Worm (Caenorhabditis elegans) whole organism, L4 larva: Measurements from ENCODE around the gene F56A11.5.

ENCODE experiments used
- F10B5.3 ChIP-seq: sonication (generic microtip); optimal IDR thresholded peaks from 2 replicates; lab custom pipeline; 2016; ENCODE audit warnings: mild to moderate bottlenecking, missing genetic modification characterization, missing compliant biosample characterization
- F26F4.8 ChIP-seq: fragments of 200-800 bp; sonication (Bioruptor generic); conservative IDR thresholded peaks from 2 replicates; pipeline ENCODE4 v1.3.6; 2022; ENCODE audit warnings: missing genetic modification characterization, missing compliant biosample characterization
- Y5F2A.4 ChIP-seq: fragments of 200-800 bp; sonication (Bioruptor generic); optimal IDR thresholded peaks from 2 replicates; lab custom pipeline; 2018; ENCODE audit warnings: mild to moderate bottlenecking, missing genetic modification characterization, missing compliant biosample characterization
- aha-1 ChIP-seq: fragments of 150-350 bp; peaks from one replicate; lab custom pipeline; 2014; ENCODE audit warnings: missing biosample characterization, missing genetic modification characterization
- arid-1 ChIP-seq: fragments of 200-800 bp; sonication (Bioruptor generic); conservative IDR thresholded peaks from 2 replicates; pipeline ENCODE4 v1.3.6; 2022; ENCODE audit warnings: missing genetic modification reagents, missing genetic modification characterization, missing compliant biosample characterization
- ceh-20 ChIP-seq: fragments of 200-800 bp; sonication (Bioruptor generic); IDR thresholded peaks from 2 replicates; pipeline ENCODE4 v1.3.6; 2022; ENCODE audit warnings: missing genetic modification reagents, missing genetic modification characterization, missing compliant biosample characterization
- ctbp-1 ChIP-seq: fragments of 200-800 bp; sonication (Bioruptor generic); IDR thresholded peaks from 2 replicates; pipeline ENCODE4 v1.3.6; 2022; ENCODE audit warnings: missing genetic modification reagents, missing genetic modification characterization, missing compliant biosample characterization
- daf-12 ChIP-seq: fragments of 150-350 bp; optimal IDR thresholded peaks from 2 replicates; lab custom pipeline; 2014; ENCODE audit warnings: missing biosample characterization, missing genetic modification reagents, missing genetic modification characterization
- daf-16 ChIP-seq, 3 experiments: sonication (generic microtip); optimal IDR thresholded peaks; 2 replicates each; lab custom pipeline; 2016 to 2017; ENCODE audit warnings: missing genetic modification characterization in 3 of 3, missing genetic modification reagents in 3 of 3, mild to moderate bottlenecking in 2 of 3, missing compliant biosample characterization in 2 of 3, missing biosample characterization in 1 of 3, moderate library complexity in 1 of 3
- daf-19 ChIP-seq: fragments of 200-800 bp; sonication (Bioruptor generic); conservative IDR thresholded peaks from 2 replicates; pipeline ENCODE4 v1.3.6; 2022; ENCODE audit warnings: missing genetic modification characterization, missing compliant biosample characterization
- dmd-6 ChIP-seq: fragments of 200-800 bp; sonication (Bioruptor generic); IDR thresholded peaks from 2 replicates; pipeline ENCODE4 v1.3.6; 2022; ENCODE audit warnings: missing genetic modification reagents, missing genetic modification characterization, missing compliant biosample characterization
- duxl-1 ChIP-seq: sonication (generic microtip); optimal IDR thresholded peaks from 2 replicates; lab custom pipeline; 2016; ENCODE audit warnings: mild to moderate bottlenecking, missing genetic modification characterization, moderate library complexity, missing compliant biosample characterization; ENCODE audit not compliant: poor library complexity
- dve-1 ChIP-seq: sonication (generic microtip); optimal IDR thresholded peaks from 2 replicates; lab custom pipeline; 2017; ENCODE audit warnings: antibody characterized with exemption, mild to moderate bottlenecking, missing genetic modification characterization, missing compliant biosample characterization; ENCODE audit not compliant: insufficient read depth
- fkh-10 ChIP-seq: fragments of 150-350 bp; optimal IDR thresholded peaks from 2 replicates; lab custom pipeline; 2014; ENCODE audit warnings: missing biosample characterization, missing genetic modification reagents, missing genetic modification characterization
- gei-8 ChIP-seq: fragments of 200-800 bp; sonication (Bioruptor generic); optimal IDR thresholded peaks from 2 replicates; lab custom pipeline; 2018; ENCODE audit warnings: mild to moderate bottlenecking, missing genetic modification characterization, missing compliant biosample characterization
- jun-1 ChIP-seq: fragments of 150-350 bp; optimal IDR thresholded peaks from 2 replicates; lab custom pipeline; 2014; ENCODE audit warnings: missing biosample characterization, missing genetic modification reagents, missing genetic modification characterization
- lin-1 ChIP-seq: fragments of 200-800 bp; sonication (Bioruptor generic); IDR thresholded peaks from 2 replicates; pipeline ENCODE4 v1.3.6; 2022; ENCODE audit warnings: missing genetic modification reagents, missing genetic modification characterization, missing compliant biosample characterization
- lin-29 ChIP-seq: fragments of 200-800 bp; sonication (Bioruptor generic); IDR thresholded peaks from 2 replicates; pipeline ENCODE4 v1.3.6; 2022; ENCODE audit warnings: missing genetic modification reagents, missing genetic modification characterization, missing compliant biosample characterization
- mdl-1 ChIP-seq, 2 experiments: fragments of 150-350 bp in 1 of 2; sonication (generic microtip) in 1 of 2; optimal IDR thresholded peaks; 2 replicates each; lab custom pipeline; 2014 to 2017; ENCODE audit warnings: missing biosample characterization in 2 of 2, missing genetic modification characterization in 2 of 2
- mxl-2 ChIP-seq: fragments of 200-800 bp; sonication (Bioruptor generic); conservative IDR thresholded peaks from 2 replicates; pipeline ENCODE4 v1.3.6; 2022; ENCODE audit warnings: missing genetic modification reagents, missing genetic modification characterization, missing compliant biosample characterization
- mxl-3 ChIP-seq: fragments of 200-800 bp; sonication (Bioruptor generic); optimal IDR thresholded peaks from 2 replicates; lab custom pipeline; 2018; ENCODE audit warnings: mild to moderate bottlenecking, missing genetic modification characterization, missing compliant biosample characterization
- nhr-11 ChIP-seq: fragments of 150-350 bp; optimal IDR thresholded peaks from 2 replicates; lab custom pipeline; 2014; ENCODE audit warnings: missing biosample characterization, missing genetic modification characterization
- nhr-111 ChIP-seq: fragments of 200-800 bp; sonication (Bioruptor generic); optimal IDR thresholded peaks from 2 replicates; lab custom pipeline; 2018; ENCODE audit warnings: mild to moderate bottlenecking, missing genetic modification characterization, missing compliant biosample characterization
- nhr-25 ChIP-seq: sonication (generic microtip); optimal IDR thresholded peaks from 2 replicates; lab custom pipeline; 2017; ENCODE audit warnings: missing genetic modification characterization, mild to moderate bottlenecking, missing compliant biosample characterization, antibody characterized with exemption, moderate library complexity, borderline replicate concordance; ENCODE audit not compliant: insufficient read depth
- nhr-48 ChIP-seq: sonication (generic microtip); optimal IDR thresholded peaks from 2 replicates; lab custom pipeline; 2016; ENCODE audit warnings: mild to moderate bottlenecking, missing genetic modification characterization, missing compliant biosample characterization
- nhr-6 ChIP-seq: fragments of 150-350 bp; optimal IDR thresholded peaks from 2 replicates; lab custom pipeline; 2014; ENCODE audit warnings: missing biosample characterization, missing genetic modification characterization
- nhr-77 ChIP-seq: fragments of 150-350 bp; optimal IDR thresholded peaks from 2 replicates; lab custom pipeline; 2014; ENCODE audit warnings: missing biosample characterization, missing genetic modification characterization
- rbr-2 ChIP-seq: sonication (generic microtip); optimal IDR thresholded peaks from 2 replicates; lab custom pipeline; 2016; ENCODE audit warnings: missing genotype, missing genetic modification characterization, missing compliant biosample characterization
- set-16 ChIP-seq: fragments of 200-800 bp; sonication (Bioruptor generic); IDR thresholded peaks from 2 replicates; pipeline ENCODE4 v1.3.6; 2022; ENCODE audit warnings: missing genetic modification reagents, missing genetic modification characterization, missing compliant biosample characterization
- skn-1 ChIP-seq: fragments of 150-350 bp; optimal IDR thresholded peaks from 2 replicates; lab custom pipeline; 2014; ENCODE audit warnings: missing biosample characterization, missing genetic modification characterization
- snpc-4 ChIP-seq: fragments of 150-350 bp; optimal IDR thresholded peaks from 2 replicates; lab custom pipeline; 2014; ENCODE audit warnings: missing biosample characterization, missing genetic modification characterization
- unc-39 ChIP-seq: sonication (generic microtip); optimal IDR thresholded peaks from 2 replicates; lab custom pipeline; 2017; ENCODE audit warnings: missing biosample characterization, missing genetic modification characterization
- vab-7 ChIP-seq: fragments of 200-800 bp; sonication (Bioruptor generic); IDR thresholded peaks from 2 replicates; pipeline ENCODE4 v1.3.6; 2022; ENCODE audit warnings: missing genetic modification reagents, missing genetic modification characterization, missing compliant biosample characterization
- zag-1 ChIP-seq: fragments of 150-350 bp; optimal IDR thresholded peaks from 2 replicates; lab custom pipeline; 2014; ENCODE audit warnings: missing biosample characterization, missing genetic modification characterization
- zfp-3 ChIP-seq: fragments of 200-800 bp; sonication (Bioruptor generic); conservative IDR thresholded peaks from 2 replicates; pipeline ENCODE4 v1.3.6; 2022; ENCODE audit warnings: missing genetic modification reagents, missing genetic modification characterization, missing compliant biosample characterization
- zip-2 ChIP-seq: fragments of 150-350 bp; optimal IDR thresholded peaks from 2 replicates; lab custom pipeline; 2014; ENCODE audit warnings: missing biosample characterization, missing genetic modification characterization
- ztf-11 ChIP-seq: fragments of 150-350 bp; optimal IDR thresholded peaks from 2 replicates; lab custom pipeline; 2014; ENCODE audit warnings: missing biosample characterization, missing genetic modification characterization

The F56A11.5 gene

ce11 chrIV:601595-601994, 30.9 kb upstream of the F56A11.5 start, which contains the start of gene srt-59:
Gene srt-59, minus strand, starts transcription at chrIV:601695.
- TF ChIP-seq mdl-1 (tag; optimal IDR thresholded peaks at IDR 0.05; lab: Kevin White, UChicago) (no peak), zag-1 (tag; lab: Kevin White, UChicago) (no peak), zip-2 (tag; lab: Kevin White, UChicago) (no peak), nhr-48 (tag; lab: Kevin White, UChicago) (no peak), nhr-77 (tag; lab: Kevin White, UChicago) (no peak), nhr-11 (tag; lab: Kevin White, UChicago) (no peak), lin-1 (GFP tag; lab: Robert Waterston, UW) (no peak), F26F4.8 (GFP tag; lab: Robert Waterston, UW) (no peak), mxl-2 (GFP tag; lab: Robert Waterston, UW) (no peak), vab-7 (GFP tag; lab: Robert Waterston, UW) (no peak), snpc-4 (no peak), lin-29 (GFP tag; lab: Robert Waterston, UW) (no peak), skn-1 (tag; lab: Kevin White, UChicago) (no peak), fkh-10 (GFP tag; lab: Kevin White, UChicago) (no peak), zfp-3 (GFP tag; lab: Robert Waterston, UW) (no peak), unc-39 (tag; lab: Kevin White, UChicago) (no peak)

- TF ChIP-seq dmd-6 = peak; percentile 27; the same call in 1 of the 2 replicates
- TF ChIP-seq arid-1 = no peak
- no peak for TF ChIP-seq daf-16 (GFP tag; optimal IDR thresholded peaks at IDR 0.05; lab: Kevin White, UChicago)
- TF ChIP-seq daf-16 (tag; optimal IDR thresholded peaks at IDR 0.05; lab: Kevin White, UChicago) = peak; percentile 31
- TF ChIP-seq, all 104 proteins: peak for 2
These were observed 25.8 kb upstream of the F56A11.5 start, which contains the start of the genes C18H7.7 and C18H7.11 for ce11 chrIV:596292-596952. Gene C18H7.7, minus strand, starts transcription at chrIV:596392. Gene C18H7.11, plus strand, starts transcription at chrIV:596902.

ce11 chrIV:594840-595239, 24.2 kb upstream of the F56A11.5 start:
- peak; percentile 69 for TF ChIP-seq set-16 (GFP tag; lab: Robert Waterston, UW)
- TF ChIP-seq daf-12 (tag; lab: Kevin White, UChicago) = no peak
- no peak for TF ChIP-seq ceh-20 (GFP tag; lab: Robert Waterston, UW)
- TF ChIP-seq lin-1 (GFP tag; lab: Robert Waterston, UW) = no peak
- TF ChIP-seq aha-1 = peak; percentile 92
- TF ChIP-seq F10B5.3 (tag; lab: Kevin White, UChicago) = no peak

ce11 chrIV:593029-593428, 22.4 kb upstream of the F56A11.5 start, which contains the start of gene C18H7.4:
Gene C18H7.4, plus strand, starts transcription at chrIV:593329.
- TF ChIP-seq dve-1 (tag; lab: Kevin White, UChicago) (no peak), nhr-25 (tag; lab: Kevin White, UChicago) (no peak)
- TF ChIP-seq, all 104 proteins: peak for 0

- no peak for TF ChIP-seq ctbp-1 (GFP tag; lab: Robert Waterston, UW)
- 0 out of 2 replicates have a peak, but pooled peaks have one; percentile 7 for TF ChIP-seq set-16 (GFP tag; lab: Robert Waterston, UW)
- no peak for TF ChIP-seq mxl-3 (GFP tag; lab: Kevin White, UChicago)
These were observed 21.7 kb upstream of the F56A11.5 start, which contains the start of gene C18H7.6 for ce11 chrIV:592382-592781. Gene C18H7.6, minus strand, starts transcription at chrIV:592485.

ce11 chrIV:587729-588128, 17.1 kb upstream of the F56A11.5 start, which contains the start of gene C18H7.12:
Gene C18H7.12, minus strand, starts transcription at chrIV:587829.
- TF ChIP-seq daf-19 (GFP tag; lab: Robert Waterston, UW) (no peak), jun-1 (tag; lab: Kevin White, UChicago) (no peak), ztf-11 (no peak), gei-8 (GFP tag; lab: Kevin White, UChicago) (no peak), mxl-3 (GFP tag; lab: Kevin White, UChicago) (no peak), F26F4.8 (GFP tag; lab: Robert Waterston, UW) (no peak), zag-1 (tag; lab: Kevin White, UChicago) (no peak), rbr-2 (tag; lab: Kevin White, UChicago) (no peak), nhr-6 (tag; lab: Kevin White, UChicago) (no peak), fkh-10 (GFP tag; lab: Kevin White, UChicago) (no peak), duxl-1 (tag; lab: Kevin White, UChicago) (no peak), nhr-111 (GFP tag; lab: Kevin White, UChicago) (no peak), Y5F2A.4 (GFP tag; lab: Kevin White, UChicago) (no peak), nhr-77 (tag; lab: Kevin White, UChicago) (no peak), ctbp-1 (GFP tag; lab: Robert Waterston, UW) (no peak)
